Worm (Caenorhabditis elegans): Measurements from ENCODE around the gene F52F10.2.

- no peak for TF ChIP-seq flt-1 (GFP tag; IDR thresholded peaks at IDR 0.05)
- TF ChIP-seq ref-1 (GFP tag; conservative IDR thresholded peaks at IDR 0.05): no peak
- TF ChIP-seq klf-2 (GFP tag; conservative IDR thresholded peaks at IDR 0.05): no peak
- TF ChIP-seq ztf-29 (GFP tag; IDR thresholded peaks at IDR 0.05): no peak
- no peak for TF ChIP-seq tab-1 (GFP tag; IDR thresholded peaks at IDR 0.05)
- no peak for TF ChIP-seq cog-1 (tag; optimal IDR thresholded peaks at IDR 0.05)
- no peak for TF ChIP-seq ztf-23 (GFP tag; IDR thresholded peaks at IDR 0.05)
- no peak for TF ChIP-seq T22C8.4 (GFP tag; IDR thresholded peaks at IDR 0.05)
- no peak for TF ChIP-seq med-1 (GFP tag; optimal IDR thresholded peaks at IDR 0.05; ENCODE audit: insufficient read depth)
Observed at ce11 chrV:1505995-1506394, 41.9 kb upstream of the F52F10.2 start, which contains the start of gene sru-28.
